Worm (Caenorhabditis elegans): Measurements from ENCODE around the gene K09C4.5.

The K09C4.5 gene

ce11 chrX:3297812-3298211 is 15.4 kb downstream of the K09C4.5 start:
- no peak for TF ChIP-seq dsc-1 (tag; optimal IDR thresholded peaks at IDR 0.05)
- TF ChIP-seq lin-13 (GFP tag; optimal IDR thresholded peaks at IDR 0.05): no peak
- no peak for TF ChIP-seq nhr-77 (tag; optimal IDR thresholded peaks at IDR 0.05)
- TF ChIP-seq elt-2 (tag; optimal IDR thresholded peaks at IDR 0.05): peak; percentile 87
- TF ChIP-seq sup-37 (GFP tag; optimal IDR thresholded peaks at IDR 0.05): no peak
- TF ChIP-seq fkh-4 (tag; optimal IDR thresholded peaks at IDR 0.05; ENCODE audit: borderline replicate concordance): no peak
- peak; percentile 29 for TF ChIP-seq nhr-20 (tag; optimal IDR thresholded peaks at IDR 0.05)
- TF ChIP-seq unc-30 (tag; optimal IDR thresholded peaks at IDR 0.05): no peak

- TF ChIP-seq nhr-77 (tag; optimal IDR thresholded peaks at IDR 0.05): no peak
- no peak for TF ChIP-seq elt-3 (tag; optimal IDR thresholded peaks at IDR 0.05)
- TF ChIP-seq C04F5.9 (tag; optimal IDR thresholded peaks at IDR 0.05): no peak
- TF ChIP-seq ceh-63 (GFP tag; optimal IDR thresholded peaks at IDR 0.05): no peak
- no peak for TF ChIP-seq aly-2 (tag; optimal IDR thresholded peaks at IDR 0.05)
- TF ChIP-seq ces-1 (GFP tag; optimal IDR thresholded peaks at IDR 0.05): no peak
- no peak for TF ChIP-seq zag-1 (tag; optimal IDR thresholded peaks at IDR 0.05)
- no peak for TF ChIP-seq egl-27 (tag; optimal IDR thresholded peaks at IDR 0.05)
- TF ChIP-seq mep-1 (tag; optimal IDR thresholded peaks at IDR 0.05): no peak
- no peak for TF ChIP-seq jun-1 (tag; optimal IDR thresholded peaks at IDR 0.05)
- TF ChIP-seq nhr-11 (tag; optimal IDR thresholded peaks at IDR 0.05): no peak
- no peak for TF ChIP-seq unc-130 (tag; optimal IDR thresholded peaks at IDR 0.05)
- TF ChIP-seq dsc-1 (tag; optimal IDR thresholded peaks at IDR 0.05): no peak
- TF ChIP-seq nhr-237 (tag; optimal IDR thresholded peaks at IDR 0.05): no peak
- no peak for TF ChIP-seq lin-39 (tag; optimal IDR thresholded peaks at IDR 0.05)
- TF ChIP-seq unc-98 (GFP tag; IDR thresholded peaks at IDR 0.05): no peak
- no peak for TF ChIP-seq vab-15 (tag; optimal IDR thresholded peaks at IDR 0.05)
Measured at ce11 chrX:3298582-3298981, 16.2 kb downstream of the K09C4.5 start, which contains the start of gene K09C4.1. Gene K09C4.1, plus strand, starts transcription at chrX:3298882.

ce11 chrX:3300582-3300981 is 18.2 kb downstream of the K09C4.5 start:
- TF ChIP-seq ceh-8 (GFP tag; optimal IDR thresholded peaks at IDR 0.05) (no peak), nhr-71 (tag; optimal IDR thresholded peaks at IDR 0.05) (no peak), aha-1 (tag; optimal IDR thresholded peaks at IDR 0.05) (no peak), snu-23 (GFP tag; optimal IDR thresholded peaks at IDR 0.05) (no peak), nhr-47 (tag; optimal IDR thresholded peaks at IDR 0.05) (no peak), unc-30 (tag; optimal IDR thresholded peaks at IDR 0.05) (no peak), lsy-2 (tag; optimal IDR thresholded peaks at IDR 0.05) (no peak), C16A3.4 (tag; optimal IDR thresholded peaks at IDR 0.05) (no peak), Y116A8C.19 (tag; optimal IDR thresholded peaks at IDR 0.05; ENCODE audit: borderline replicate concordance) (no peak), ces-1 (GFP tag; optimal IDR thresholded peaks at IDR 0.05) (no peak), irx-1 (tag; optimal IDR thresholded peaks at IDR 0.05) (no peak), ceh-63 (GFP tag; optimal IDR thresholded peaks at IDR 0.05) (no peak), swsn-7 (tag; optimal IDR thresholded peaks at IDR 0.05) (no peak)

ce11 chrX:3301770-3302169 is 19.3 kb downstream of the K09C4.5 start, which contains the start of gene F11D5.5:
Gene F11D5.5, plus strand, starts transcription at chrX:3302070.
- TF ChIP-seq hpl-2 (GFP tag; optimal IDR thresholded peaks at IDR 0.05): no peak
- no peak for TF ChIP-seq unc-30 (tag; optimal IDR thresholded peaks at IDR 0.05)
- TF ChIP-seq fkh-4 (tag; optimal IDR thresholded peaks at IDR 0.05; ENCODE audit: borderline replicate concordance): no peak
- no peak for TF ChIP-seq xbp-1 (tag; optimal IDR thresholded peaks at IDR 0.05)
- TF ChIP-seq ama-1 (optimal IDR thresholded peaks at IDR 0.05): no peak
- no peak for TF ChIP-seq lin-35 (GFP tag; optimal IDR thresholded peaks at IDR 0.05)
- no peak for TF ChIP-seq ceh-90 (tag; optimal IDR thresholded peaks at IDR 0.05)
- TF ChIP-seq C16A3.4 (tag; optimal IDR thresholded peaks at IDR 0.05): no peak
- TF ChIP-seq nhr-12 (tag; optimal IDR thresholded peaks at IDR 0.05): no peak
- no peak for TF ChIP-seq mef-2 (tag; optimal IDR thresholded peaks at IDR 0.05)
- no peak for TF ChIP-seq fos-1 (tag; optimal IDR thresholded peaks at IDR 0.05)
- TF ChIP-seq fkh-10 (GFP tag; optimal IDR thresholded peaks at IDR 0.05): no peak
- TF ChIP-seq ceh-63 (GFP tag; optimal IDR thresholded peaks at IDR 0.05): no peak
- no peak for TF ChIP-seq pax-3 (tag; optimal IDR thresholded peaks at IDR 0.05)

Data from whole organism, L1 larva.